Worm (Caenorhabditis elegans): ENCODE data around the gene hacd-1.

hacd-1 gene

ce11 chrV:1434398-1434797, 25.8 kb upstream of the hacd-1 start:
- TF ChIP-seq sma-3 (GFP tag; optimal IDR thresholded peaks at IDR 0.05) (no peak), gmeb-1 (tag; optimal IDR thresholded peaks at IDR 0.05) (peak; percentile 54)

ce11 chrV:1435106-1435505, 25.1 kb upstream of the hacd-1 start:
- TF ChIP-seq blmp-1 (tag; optimal IDR thresholded peaks at IDR 0.05; ENCODE audit: insufficient read depth) (no peak), gmeb-1 (tag; optimal IDR thresholded peaks at IDR 0.05) (peak; percentile 13)

DNA sequence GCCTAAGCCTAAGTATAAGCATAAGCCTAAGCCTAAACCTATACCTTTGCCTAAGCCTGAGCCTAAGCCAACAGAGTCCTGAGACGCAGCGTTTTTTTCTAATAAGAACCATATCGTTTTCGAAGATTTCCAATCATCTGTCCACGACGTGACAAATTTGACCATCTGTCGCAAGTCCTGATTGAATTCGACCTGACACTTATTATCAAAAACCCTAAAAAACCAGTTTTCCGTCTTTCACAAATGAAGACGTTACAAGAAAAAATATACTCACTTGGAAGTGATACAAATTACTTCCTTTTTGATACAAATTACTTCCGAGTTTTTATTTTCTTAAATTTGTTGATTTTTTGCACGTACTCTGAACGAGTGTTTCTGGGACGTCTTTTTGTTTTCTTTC, 22.0 kb upstream of the hacd-1 start:
- TF ChIP-seq ceh-82 (tag; optimal IDR thresholded peaks at IDR 0.05) (no peak), nhr-25 (tag; optimal IDR thresholded peaks at IDR 0.05) (peak; percentile 10)

- TF ChIP-seq nhr-23 (tag; optimal IDR thresholded peaks at IDR 0.05): no peak
- peak; percentile 41 for TF ChIP-seq sma-3 (GFP tag; optimal IDR thresholded peaks at IDR 0.05)
- no peak for TF ChIP-seq F13H6.1 (tag; optimal IDR thresholded peaks at IDR 0.05)
- no peak for TF ChIP-seq C34F6.9 (tag; optimal IDR thresholded peaks at IDR 0.05)
- TF ChIP-seq nhr-25 (tag; optimal IDR thresholded peaks at IDR 0.05): peak; percentile 19
- TF ChIP-seq sem-4 (tag; optimal IDR thresholded peaks at IDR 0.05): no peak
- TF ChIP-seq gmeb-1 (tag; optimal IDR thresholded peaks at IDR 0.05): peak; percentile 16
- TF ChIP-seq ZK546.5 (tag; optimal IDR thresholded peaks at IDR 0.05): no peak
- TF ChIP-seq unc-62 (GFP tag; optimal IDR thresholded peaks at IDR 0.05): no peak
- no peak for TF ChIP-seq mab-5 (tag; optimal IDR thresholded peaks at IDR 0.05)
- TF ChIP-seq sma-9 (GFP tag; optimal IDR thresholded peaks at IDR 0.05): peak; percentile 8
- no peak for TF ChIP-seq sma-9 (tag; optimal IDR thresholded peaks at IDR 0.05)
- TF ChIP-seq lsy-2 (tag; optimal IDR thresholded peaks at IDR 0.05): no peak
- TF ChIP-seq peb-1 (tag; optimal IDR thresholded peaks at IDR 0.05): no peak
- no peak for TF ChIP-seq nhr-11 (tag; optimal IDR thresholded peaks at IDR 0.05)
- no peak for TF ChIP-seq elt-1 (tag; optimal IDR thresholded peaks at IDR 0.05)
- TF ChIP-seq mdl-1 (tag; optimal IDR thresholded peaks at IDR 0.05): no peak
- TF ChIP-seq ceh-82 (tag; optimal IDR thresholded peaks at IDR 0.05): no peak
These were observed 21.3 kb upstream of the hacd-1 start, which contains the start of gene R09B5.11 for ce11 chrV:1438832-1439231. TSS of gene R09B5.11 (plus strand) at chrV:1439205.

DNA sequence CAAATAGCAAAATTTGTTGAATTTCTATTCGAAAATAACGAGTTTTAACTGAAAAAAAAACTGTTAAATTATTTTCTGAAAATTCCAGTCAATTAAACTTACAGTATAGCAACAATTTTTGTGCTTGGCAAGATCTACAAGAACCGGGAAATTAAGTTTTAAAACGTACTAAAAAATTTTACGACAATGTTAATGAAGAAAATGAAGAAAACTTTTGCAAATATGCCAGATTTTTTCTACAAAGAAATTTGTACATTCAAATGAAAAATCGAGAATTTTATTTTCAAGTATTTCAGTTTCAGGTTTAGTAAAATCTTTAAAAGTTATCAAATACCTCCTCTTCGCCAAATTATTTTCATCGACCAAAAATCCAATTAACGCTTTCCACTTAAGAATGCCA, 18.1 kb upstream of the hacd-1 start, which contains the start of gene cnc-11:
cnc-11 (plus strand) TSS at position 301 of the 400 bp plus-strand sequence.
- TF ChIP-seq ceh-82 (tag; optimal IDR thresholded peaks at IDR 0.05): no peak
- no peak for TF ChIP-seq mdl-1 (tag; optimal IDR thresholded peaks at IDR 0.05)
- no peak for TF ChIP-seq sem-4 (tag; optimal IDR thresholded peaks at IDR 0.05)
- TF ChIP-seq snpc-4 (tag; optimal IDR thresholded peaks at IDR 0.05): no peak
- TF ChIP-seq lsy-2 (tag; optimal IDR thresholded peaks at IDR 0.05): no peak
- TF ChIP-seq nhr-77 (tag; optimal IDR thresholded peaks at IDR 0.05): no peak
- no peak for TF ChIP-seq gmeb-1 (tag; optimal IDR thresholded peaks at IDR 0.05)
- no peak for TF ChIP-seq ztf-4 (tag; optimal IDR thresholded peaks at IDR 0.05)
- no peak for TF ChIP-seq R02D3.7 (tag; optimal IDR thresholded peaks at IDR 0.05)
- TF ChIP-seq egl-27 (tag; optimal IDR thresholded peaks at IDR 0.05): no peak
- TF ChIP-seq lin-13 (GFP tag; optimal IDR thresholded peaks at IDR 0.05): no peak
- TF ChIP-seq skn-1 (tag; optimal IDR thresholded peaks at IDR 0.05): no peak
- no peak for TF ChIP-seq aly-2 (tag; optimal IDR thresholded peaks at IDR 0.05)
- no peak for TF ChIP-seq unc-55 (GFP tag; optimal IDR thresholded peaks at IDR 0.05)

ce11 chrV:1444180-1444579, 16.0 kb upstream of the hacd-1 start, which contains the start of gene cnc-1:
TSS of gene cnc-1 (minus strand) at chrV:1444280.
- TF ChIP-seq ceh-82 (tag; optimal IDR thresholded peaks at IDR 0.05) (no peak), nhr-10 (tag; optimal IDR thresholded peaks at IDR 0.05) (no peak), ztf-4 (tag; optimal IDR thresholded peaks at IDR 0.05) (no peak), F13H6.1 (tag; optimal IDR thresholded peaks at IDR 0.05) (no peak), alr-1 (tag; optimal IDR thresholded peaks at IDR 0.05) (no peak), ztf-1 (GFP tag; conservative IDR thresholded peaks at IDR 0.05) (no peak), nhr-12 (tag; optimal IDR thresholded peaks at IDR 0.05) (no peak), skn-1 (tag; optimal IDR thresholded peaks at IDR 0.05) (no peak), lin-13 (GFP tag; optimal IDR thresholded peaks at IDR 0.05) (no peak), sma-3 (GFP tag; optimal IDR thresholded peaks at IDR 0.05) (no peak), gmeb-1 (tag; optimal IDR thresholded peaks at IDR 0.05) (no peak), ztf-11 (tag; optimal IDR thresholded peaks at IDR 0.05) (no peak), sma-9 (GFP tag; optimal IDR thresholded peaks at IDR 0.05) (no peak), sma-9 (tag; optimal IDR thresholded peaks at IDR 0.05) (no peak), elt-1 (tag; optimal IDR thresholded peaks at IDR 0.05) (no peak), peb-1 (tag; optimal IDR thresholded peaks at IDR 0.05) (no peak), nhr-23 (tag; optimal IDR thresholded peaks at IDR 0.05) (no peak), nhr-6 (tag; optimal IDR thresholded peaks at IDR 0.05) (no peak), C34F6.9 (tag; optimal IDR thresholded peaks at IDR 0.05) (no peak), zag-1 (tag; optimal IDR thresholded peaks at IDR 0.05) (no peak), ZK546.5 (tag; optimal IDR thresholded peaks at IDR 0.05) (no peak)

Data from whole organism, L2 larva.